Worm (Caenorhabditis elegans) whole organism, midembryonic: ENCODE results near the gene T11B7.1.

Experiments
- flt-1 ChIP-seq: fragments of 200-800 bp; sonication (Bioruptor generic); IDR thresholded peaks from 2 replicates; pipeline ENCODE4 v1.3.6; 2022; ENCODE audit warnings: missing genetic modification characterization, missing compliant biosample characterization
- klf-2 ChIP-seq: fragments of 200-800 bp; sonication (Bioruptor generic); conservative IDR thresholded peaks from 2 replicates; pipeline ENCODE4 v1.3.6; 2022; ENCODE audit warnings: missing genetic modification reagents, missing genetic modification characterization, missing compliant biosample characterization
- med-1 ChIP-seq: sonication (generic microtip); optimal IDR thresholded peaks from 2 replicates; lab custom pipeline; 2017; ENCODE audit warnings: missing genetic modification characterization, mild to moderate bottlenecking, missing compliant biosample characterization, antibody characterized with exemption, missing genetic modification reagents; ENCODE audit not compliant: insufficient read depth
- ref-1 ChIP-seq: fragments of 200-800 bp; sonication (Bioruptor generic); conservative IDR thresholded peaks from 2 replicates; pipeline ENCODE4 v1.3.6; 2022; ENCODE audit warnings: missing genetic modification reagents, missing genetic modification characterization, missing compliant biosample characterization
- tab-1 ChIP-seq: fragments of 200-800 bp; sonication (Bioruptor generic); IDR thresholded peaks from 2 replicates; pipeline ENCODE4 v1.3.6; 2022; ENCODE audit warnings: missing genetic modification characterization, missing compliant biosample characterization
- ztf-23 ChIP-seq: fragments of 200-800 bp; sonication (Bioruptor generic); IDR thresholded peaks from 2 replicates; pipeline ENCODE4 v1.3.6; 2022; ENCODE audit warnings: missing genetic modification reagents, missing genetic modification characterization, missing compliant biosample characterization
- ztf-29 ChIP-seq: fragments of 200-800 bp; sonication (Bioruptor generic); IDR thresholded peaks from 2 replicates; pipeline ENCODE4 v1.3.6; 2022; ENCODE audit warnings: missing genetic modification reagents, missing genetic modification characterization, missing compliant biosample characterization

ce11 chrIV:8819471-8819870 is 21.0 kb upstream of the T11B7.1 start:
- no peak for TF ChIP-seq ref-1 (GFP tag; lab: Robert Waterston, UW)
- no peak for TF ChIP-seq flt-1 (GFP tag; lab: Robert Waterston, UW)
- TF ChIP-seq med-1, result no peak
- TF ChIP-seq ztf-23, result no peak
- TF ChIP-seq tab-1 (GFP tag; lab: Robert Waterston, UW), result no peak
- TF ChIP-seq klf-2 (GFP tag; lab: Robert Waterston, UW), result no peak
- TF ChIP-seq ztf-29, result no peak
